Worm (Caenorhabditis elegans): Measurements from ENCODE around the gene ZK470.14.
A peak's percentile ranks its signal among the peaks of the same experiment; 100 is the strongest.
"Not testable (repeated sequence)": the region's sequence is repeated elsewhere in the genome, so short reads cannot be mapped to it uniquely, and the experiment has no call there.

The ZK470.14 gene

DNA sequence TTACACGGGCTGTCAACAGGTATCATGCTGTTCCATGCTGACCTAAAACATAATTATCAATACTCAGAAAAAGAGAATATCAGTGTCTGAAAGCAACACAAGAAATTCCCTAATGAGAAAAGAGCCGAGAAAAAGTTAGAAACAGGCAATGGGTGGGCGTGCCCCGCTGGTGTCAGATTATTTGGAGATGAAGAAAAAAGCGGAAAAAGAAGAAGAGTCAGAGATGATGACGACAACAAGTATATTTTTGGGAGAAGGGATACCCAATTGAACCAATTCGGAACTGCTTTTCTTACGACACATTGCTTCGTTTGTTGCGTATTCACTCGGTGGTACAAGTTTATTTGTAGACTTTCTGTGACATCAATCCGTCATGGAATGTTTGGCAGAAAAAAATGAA, 29.2 kb downstream of the ZK470.14 start, which contains the start of gene F20B6.4:
F20B6.4 (minus strand) TSS at position 101 of the 400 bp plus-strand sequence.
- TF ChIP-seq Y53G8AR.9 (GFP tag; conservative IDR thresholded peaks at IDR 0.05) = no peak
- no peak for TF ChIP-seq dpff-1 (tag; optimal IDR thresholded peaks at IDR 0.05)
- TF ChIP-seq ztf-22 (GFP tag; optimal IDR thresholded peaks at IDR 0.05) = no peak
- no peak for TF ChIP-seq ztf-25 (GFP tag; IDR thresholded peaks at IDR 0.05)
- no peak for TF ChIP-seq lir-1 (GFP tag; conservative IDR thresholded peaks at IDR 0.05)
- no peak for TF ChIP-seq ztf-18 (tag; optimal IDR thresholded peaks at IDR 0.05)
- no peak for TF ChIP-seq cebp-2 (GFP tag; IDR thresholded peaks at IDR 0.05)
- TF ChIP-seq ceh-40 (GFP tag; IDR thresholded peaks at IDR 0.05) = no peak
- TF ChIP-seq mcd-1 (GFP tag; IDR thresholded peaks at IDR 0.05) = no peak
- TF ChIP-seq nfya-2 (GFP tag; IDR thresholded peaks at IDR 0.05) = no peak
- TF ChIP-seq cebp-1 (GFP tag; IDR thresholded peaks at IDR 0.05) = no peak
- no peak for TF ChIP-seq cebp-1 (tag; optimal IDR thresholded peaks at IDR 0.05)
- TF ChIP-seq F55B11.4 (tag; optimal IDR thresholded peaks at IDR 0.05; ENCODE audit: borderline replicate concordance, insufficient read depth) = no peak
- TF ChIP-seq ceh-58 (GFP tag; IDR thresholded peaks at IDR 0.05) = no peak
- TF ChIP-seq dpl-1 (GFP tag; optimal IDR thresholded peaks at IDR 0.05) = no peak
- TF ChIP-seq rec-8 (tag; optimal IDR thresholded peaks at IDR 0.05) = no peak
- TF ChIP-seq attf-3 (GFP tag; conservative IDR thresholded peaks at IDR 0.05) = no peak

DNA sequence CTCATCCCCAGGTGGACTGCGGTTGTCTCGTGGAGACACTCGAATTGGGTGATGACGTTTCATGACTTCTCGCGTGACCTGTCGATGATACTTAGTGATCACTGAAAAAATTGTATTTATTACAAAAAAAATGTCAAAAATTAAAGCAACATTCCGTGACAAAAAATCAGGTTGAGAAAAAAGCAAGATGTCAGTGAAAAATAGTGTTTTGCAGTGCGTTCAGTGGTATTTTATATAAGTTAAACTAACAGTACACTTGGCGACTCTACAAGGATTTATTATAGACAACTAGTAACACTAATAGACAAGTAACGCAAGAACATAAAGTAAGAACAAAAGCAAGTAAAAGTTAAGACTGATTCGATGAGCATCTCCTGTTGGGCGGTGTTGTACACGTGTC, 32.6 kb downstream of the ZK470.14 start, which contains the start of gene F20B6.5:
F20B6.5 (minus strand) TSS at position 101 of the 400 bp plus-strand sequence.
- TF ChIP-seq athp-1 (tag; optimal IDR thresholded peaks at IDR 0.05); pbrm-1 (GFP tag; IDR thresholded peaks at IDR 0.05); bed-2 (GFP tag; IDR thresholded peaks at IDR 0.05): not testable (repeated sequence)

DNA sequence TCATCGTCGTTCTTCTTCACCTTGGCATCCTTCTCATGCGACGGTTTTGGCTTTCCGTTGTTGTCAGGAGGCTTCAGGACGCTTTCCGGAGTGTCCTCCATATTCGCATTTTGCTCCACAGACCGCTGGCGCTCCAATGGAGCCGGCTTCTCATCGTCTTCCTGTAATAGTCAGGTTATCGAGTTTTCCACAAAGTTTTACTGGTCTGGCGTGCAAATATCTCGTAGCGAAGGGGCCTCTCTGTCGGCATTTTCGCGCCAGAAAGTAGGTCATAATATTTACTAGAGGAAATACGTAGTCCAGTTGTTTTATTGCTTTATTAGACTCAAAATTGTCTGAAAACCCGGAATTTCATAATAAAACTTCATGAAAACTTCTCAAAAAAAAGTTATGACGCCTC, 34.9 kb downstream of the ZK470.14 start, which contains the start of gene F20B6.6:
F20B6.6 (minus strand) TSS at position 101 of the 400 bp plus-strand sequence.
- TF ChIP-seq pha-4 (tag; optimal IDR thresholded peaks at IDR 0.05); nfya-2 (GFP tag; IDR thresholded peaks at IDR 0.05); somi-1 (GFP tag; optimal IDR thresholded peaks at IDR 0.05): not testable (repeated sequence)

ce11 chrX:4202881-4203280, 35.6 kb downstream of the ZK470.14 start:
- TF ChIP-seq dox-1 (GFP tag; IDR thresholded peaks at IDR 0.05) (peak; percentile 43; the same call in 1 of the 2 replicates), hmg-1.2 (GFP tag; IDR thresholded peaks at IDR 0.05) (peak; percentile 38), D2030.7 (GFP tag; IDR thresholded peaks at IDR 0.05) (0 out of 2 replicates have a peak, but pooled peaks have one; percentile 22), B0261.1 (tag; optimal IDR thresholded peaks at IDR 0.05) (peak; percentile 17), lin-26 (GFP tag; IDR thresholded peaks at IDR 0.05) (peak; percentile 57; the same call in 1 of the 2 replicates), madf-6 (GFP tag; IDR thresholded peaks at IDR 0.05) (0 out of 2 replicates have a peak, but pooled peaks have one; percentile 44)

DNA sequence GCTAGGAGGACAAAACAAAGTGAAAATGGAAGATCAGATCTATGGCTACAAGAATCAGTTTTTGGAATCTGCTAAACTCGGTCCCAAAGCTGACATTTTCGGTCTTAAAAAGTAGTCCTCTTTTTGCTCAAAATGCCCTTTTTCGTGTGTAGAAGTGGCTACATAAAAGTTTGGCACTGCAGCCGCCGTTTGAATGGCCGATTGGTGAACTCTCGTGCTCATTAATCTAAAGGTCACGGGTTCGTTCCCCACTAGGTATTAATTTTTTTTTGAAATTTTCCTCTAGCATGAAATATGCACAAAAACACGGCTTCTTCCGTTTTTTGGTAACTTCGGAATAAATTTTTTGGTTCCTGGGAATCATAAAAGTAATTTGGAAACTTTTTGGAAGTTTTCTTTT, 37.5 kb downstream of the ZK470.14 start:
- TF ChIP-seq lin-26 (GFP tag; IDR thresholded peaks at IDR 0.05) (0 out of 2 replicates have a peak, but pooled peaks have one; percentile 42), dox-1 (GFP tag; IDR thresholded peaks at IDR 0.05) (peak; percentile 43; the same call in 1 of the 2 replicates), tbp1 (GFP tag; optimal IDR thresholded peaks at IDR 0.05) (peak; percentile 43), rpc-1 (tag; optimal IDR thresholded peaks at IDR 0.05) (peak; percentile 23), hmg-1.2 (GFP tag; IDR thresholded peaks at IDR 0.05) (0 out of 2 replicates have a peak, but pooled peaks have one; percentile 5), B0261.1 (tag; optimal IDR thresholded peaks at IDR 0.05) (peak; percentile 25)
- TF ChIP-seq rpc-1 (optimal IDR thresholded peaks at IDR 0.05) = not testable (repeated sequence)

All from whole organism, young adult.